Fruit fly (Drosophila melanogaster): ENCODE measurements around the gene CG43082.

The CG43082 gene

dm6 chr3L:15652154-15652553 is 9.5 kb upstream of the CG43082 start, which contains the start of the genes Eig71Ec and Eig71Ed:
Gene Eig71Ec, minus strand, starts transcription at chr3L:15652254.
Gene Eig71Ed, plus strand, starts transcription at chr3L:15652537.
- TF ChIP-seq CG15479 (GFP tag; optimal IDR thresholded peaks at IDR 0.05) = no peak
- TF ChIP-seq pb (GFP tag; optimal IDR thresholded peaks at IDR 0.05) = no peak
- no peak for TF ChIP-seq Xbp1 (GFP tag; optimal IDR thresholded peaks at IDR 0.05)

DNA sequence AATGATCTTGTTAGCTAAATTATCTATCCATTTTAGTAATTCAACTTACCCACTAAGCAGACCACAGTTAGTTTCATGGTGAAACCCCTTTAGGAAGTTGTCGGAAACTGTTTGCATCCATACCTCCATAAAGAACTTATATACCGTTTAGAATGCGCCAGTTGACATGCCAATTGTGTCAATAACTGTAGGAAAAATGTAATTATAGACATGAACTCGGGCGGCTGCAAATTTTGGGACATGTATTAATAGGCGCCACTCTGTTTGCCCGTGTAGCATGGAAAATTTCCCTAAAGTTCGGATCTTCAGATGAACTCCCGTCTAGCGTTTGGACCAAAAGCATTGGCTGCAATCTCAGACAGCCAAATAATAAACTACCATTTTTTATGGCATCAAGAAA is 5.8 kb upstream of the CG43082 start, which contains the start of gene Eig71Ee:
Gene Eig71Ee, minus strand, starts transcription at position 101 of the 400 bp plus-strand sequence.
- no peak for TF ChIP-seq CG4617 (GFP tag; optimal IDR thresholded peaks at IDR 0.05; ENCODE audit: borderline replicate concordance)
- peak; percentile 24 for TF ChIP-seq Ets65A (GFP tag)

DNA sequence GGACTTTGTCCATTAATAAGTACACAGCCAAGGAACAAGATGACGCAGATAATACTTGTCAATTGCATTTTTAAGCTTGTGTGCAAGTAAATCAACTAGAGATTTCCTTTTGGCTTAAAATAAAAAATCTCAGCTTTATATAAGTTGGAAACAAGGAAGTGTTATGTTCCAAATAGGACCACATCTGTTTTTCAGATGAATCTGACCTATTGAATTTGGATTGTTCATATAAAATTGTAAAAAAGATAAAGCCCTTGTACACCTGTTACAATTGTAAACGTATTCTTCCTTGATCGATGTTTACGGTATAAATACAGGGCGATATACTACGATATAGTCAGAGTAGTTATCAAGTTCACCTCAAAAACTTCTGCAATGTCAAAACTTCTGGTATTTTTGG is 4.4 kb upstream of the CG43082 start, which contains the start of the genes Eig71Ef and Eig71Eg:
Gene Eig71Ef, minus strand, starts transcription at position 101 of the 400 bp plus-strand sequence.
Gene Eig71Eg, plus strand, starts transcription at position 339 of the 400 bp plus-strand sequence.
- TF ChIP-seq CG13775 (GFP tag; optimal IDR thresholded peaks at IDR 0.05) (no peak), eyg (GFP tag; optimal IDR thresholded peaks at IDR 0.05) (no peak), cg (GFP tag; optimal IDR thresholded peaks at IDR 0.05) (no peak), lmd (GFP tag; IDR thresholded peaks at IDR 0.05) (no peak)

DNA sequence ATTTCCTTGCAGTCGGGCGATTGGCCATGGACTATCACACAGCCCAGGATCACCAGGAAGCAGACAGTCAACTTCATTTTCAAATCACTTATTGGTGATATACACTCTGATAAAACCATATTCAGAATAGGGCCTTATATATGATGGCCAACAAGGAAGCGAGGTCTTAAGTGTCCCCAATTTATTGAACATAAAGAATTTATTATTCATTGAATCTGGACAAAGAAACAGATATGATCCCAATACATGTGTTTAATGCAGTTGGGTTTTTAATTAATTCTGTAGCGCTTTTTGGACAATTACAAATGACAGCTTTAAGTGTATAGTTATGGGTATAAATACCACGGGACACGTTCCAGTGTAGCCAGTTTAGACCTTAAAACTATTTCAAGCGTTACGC is 2.3 kb upstream of the CG43082 start, which contains the start of the genes Eig71Eh and Eig71Ei:
Gene Eig71Eh, minus strand, starts transcription at position 101 of the 400 bp plus-strand sequence.
Gene Eig71Ei, plus strand, starts transcription at position 367 of the 400 bp plus-strand sequence.
- TF ChIP-seq Bteb2 (GFP tag; optimal IDR thresholded peaks at IDR 0.05) (no peak), H15 (GFP tag; IDR thresholded peaks at IDR 0.05) (no peak), stwl (tag; optimal IDR thresholded peaks at IDR 0.05) (no peak), sr (GFP tag; IDR thresholded peaks at IDR 0.05) (no peak), sens (GFP tag) (peak; percentile 48), Camta (GFP tag; optimal IDR thresholded peaks at IDR 0.05) (no peak)

DNA sequence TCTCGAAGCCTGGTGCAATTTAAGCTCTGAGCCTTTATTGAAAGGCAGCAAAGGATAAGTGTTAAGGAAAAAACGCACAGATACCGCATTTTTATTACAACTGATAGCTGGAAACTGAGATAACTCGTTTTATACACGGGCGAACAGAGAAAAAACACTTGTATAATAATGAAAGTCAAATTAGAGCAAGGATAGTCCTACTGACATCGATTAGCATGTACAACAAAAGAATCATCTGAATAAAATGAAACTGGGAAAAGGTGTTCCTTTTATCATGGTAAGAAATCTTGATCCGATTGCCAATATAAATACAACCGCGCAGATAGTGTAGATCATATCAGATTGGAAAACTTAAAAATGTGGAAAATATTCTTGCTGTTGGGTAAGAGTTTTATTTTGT is 752 bp upstream of the CG43082 start, which contains the start of the genes Eig71Ej and Eig71Ek:
Gene Eig71Ej, minus strand, starts transcription at position 101 of the 400 bp plus-strand sequence.
Gene Eig71Ek, plus strand, starts transcription at position 334 of the 400 bp plus-strand sequence.
- TF ChIP-seq salm (tag; optimal IDR thresholded peaks at IDR 0.05) = no peak
- TF ChIP-seq CG30020 (tag; optimal IDR thresholded peaks at IDR 0.05) = no peak
- TF ChIP-seq rib (GFP tag; IDR thresholded peaks at IDR 0.05) = no peak
- TF ChIP-seq sim (GFP tag; IDR thresholded peaks at IDR 0.05) = no peak
- TF ChIP-seq vvl (GFP tag; IDR thresholded peaks at IDR 0.05) = no peak
- no peak for TF ChIP-seq CG1529 (GFP tag; optimal IDR thresholded peaks at IDR 0.05)
- TF ChIP-seq CG12071 (GFP tag; optimal IDR thresholded peaks at IDR 0.05) = no peak
- TF ChIP-seq Dbx (GFP tag; IDR thresholded peaks at IDR 0.05) = no peak
- no peak for TF ChIP-seq HmgZ (tag; optimal IDR thresholded peaks at IDR 0.05)
- TF ChIP-seq Nf-YB (GFP tag; optimal IDR thresholded peaks at IDR 0.05) = no peak
- no peak for TF ChIP-seq Hey (tag; optimal IDR thresholded peaks at IDR 0.05)
- no peak for TF ChIP-seq CG15269 (tag; optimal IDR thresholded peaks at IDR 0.05)

DNA sequence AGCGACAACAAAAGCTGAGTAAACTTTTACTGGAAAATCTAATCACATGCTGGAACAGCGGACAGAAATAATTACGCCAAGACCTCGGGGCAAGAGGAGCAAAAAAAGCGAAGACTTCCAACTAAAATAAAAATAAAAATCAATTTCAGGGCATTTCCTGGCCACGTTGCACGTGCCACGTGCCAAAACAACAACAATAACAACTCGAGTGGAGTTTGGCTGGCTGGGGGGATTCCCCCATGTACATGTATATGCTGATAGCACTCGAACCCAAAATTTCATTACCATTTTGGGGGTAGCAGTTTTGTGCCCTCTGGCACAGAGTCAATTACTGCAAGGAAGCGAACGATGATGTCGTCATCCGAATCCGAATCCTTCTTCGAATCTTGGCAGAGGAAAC is 843 bp downstream of the CG43082 start:
- TF ChIP-seq CG12219 (GFP tag; optimal IDR thresholded peaks at IDR 0.05) = no peak
- TF ChIP-seq mld (GFP tag; IDR thresholded peaks at IDR 0.05; ENCODE audit: partially characterized antibody) = 0 out of 3 replicates have a peak, but pooled peaks have one; percentile 18
- TF ChIP-seq CG18599 (GFP tag; optimal IDR thresholded peaks at IDR 0.05) = peak; percentile 12
- no peak for TF ChIP-seq MESR4 (GFP tag; optimal IDR thresholded peaks at IDR 0.05)
- TF ChIP-seq CG4360 (GFP tag; IDR thresholded peaks at IDR 0.05) = peak; percentile 81
- no peak for TF ChIP-seq CG13287 (GFP tag; IDR thresholded peaks at IDR 0.05; ENCODE audit: partially characterized antibody)
- no peak for TF ChIP-seq Dad (GFP tag; optimal IDR thresholded peaks at IDR 0.05)
- TF ChIP-seq sens (GFP tag) = peak; percentile 68
- peak; percentile 66; the same call in 2 of the 3 replicates for TF ChIP-seq z (GFP tag; IDR thresholded peaks at IDR 0.05)
- no peak for TF ChIP-seq HLH3B (GFP tag; IDR thresholded peaks at IDR 0.05)
- peak; percentile 92 for TF ChIP-seq Hey (tag; optimal IDR thresholded peaks at IDR 0.05)
